Worm (Caenorhabditis elegans): Measurements from ENCODE around the gene T12D8.10.

DNA sequence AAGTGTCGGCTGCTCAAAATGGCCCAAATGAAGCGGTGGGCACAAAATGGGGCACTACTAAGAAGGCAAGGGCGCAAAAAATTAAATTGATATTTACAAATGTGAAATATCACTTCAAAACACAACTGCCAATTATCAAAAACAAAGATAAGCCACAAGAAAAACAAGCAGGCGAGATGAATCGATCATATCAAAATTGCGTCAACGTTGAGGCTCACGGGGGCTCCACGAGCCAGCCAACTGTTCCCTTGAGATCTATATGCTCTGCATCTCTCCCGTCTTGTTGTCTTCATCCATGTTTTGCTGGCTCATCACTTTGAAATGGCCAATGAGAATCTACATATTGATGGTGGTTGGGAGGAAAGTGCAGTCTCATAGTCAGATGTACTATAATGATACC is 6.9 kb downstream of the T12D8.10 start:
- TF ChIP-seq nfya-2 (GFP tag; IDR thresholded peaks at IDR 0.05) (no peak), unc-62 (GFP tag; optimal IDR thresholded peaks at IDR 0.05) (no peak), F55B11.4 (tag; optimal IDR thresholded peaks at IDR 0.05; ENCODE audit: borderline replicate concordance, insufficient read depth) (no peak), nhr-27 (tag; optimal IDR thresholded peaks at IDR 0.05) (no peak), fkh-3 (tag; optimal IDR thresholded peaks at IDR 0.05) (no peak), nhr-80 (tag; optimal IDR thresholded peaks at IDR 0.05) (no peak)

Measured in whole organism, young adult.